Worm (Caenorhabditis elegans) whole organism, L3 larva: ENCODE measurements around the gene F53G2.13.

Experiments
- egl-27 ChIP-seq: sonication (generic microtip); optimal IDR thresholded peaks from 4 replicates; lab custom pipeline; 2017; ENCODE audit warnings: missing biosample characterization, missing genetic modification reagents, missing genetic modification characterization
- elt-3 ChIP-seq, 3 experiments: fragments of 150-350 bp in 1 of 3; sonication (generic microtip) in 2 of 3; optimal IDR thresholded peaks; 2 replicates in 2 of 3; 4 replicates in 1 of 3; lab custom pipeline; 2014 to 2017; ENCODE audit warnings: missing biosample characterization in 3 of 3, missing genetic modification characterization in 3 of 3
- nhr-12 ChIP-seq: fragments of 150-350 bp; optimal IDR thresholded peaks from 2 replicates; lab custom pipeline; 2014; ENCODE audit warnings: missing biosample characterization, missing genetic modification characterization
- nhr-77 ChIP-seq: fragments of 150-350 bp; optimal IDR thresholded peaks from 2 replicates; lab custom pipeline; 2014; ENCODE audit warnings: missing biosample characterization, missing genetic modification characterization
- pqm-1 ChIP-seq: fragments of 150-350 bp; optimal IDR thresholded peaks from 2 replicates; lab custom pipeline; 2017; ENCODE audit warnings: missing biosample characterization, missing genetic modification characterization, inconsistent platforms
- unc-39 ChIP-seq: sonication (generic microtip); optimal IDR thresholded peaks from 4 replicates; lab custom pipeline; 2017; ENCODE audit warnings: missing biosample characterization, missing genetic modification characterization

- no peak for TF ChIP-seq pqm-1 (tag; lab: Kevin White, UChicago)
- no peak for TF ChIP-seq egl-27 (tag; lab: Kevin White, UChicago)
- TF ChIP-seq elt-3 (tag; optimal IDR thresholded peaks at IDR 0.05; lab: Kevin White, UChicago), result no peak
- TF ChIP-seq nhr-12, result no peak
- no peak for TF ChIP-seq unc-39 (tag; lab: Kevin White, UChicago)
- TF ChIP-seq nhr-77 (tag; lab: Kevin White, UChicago), result no peak
Measured at ce11 chrII:2445164-2445563, 38.4 kb upstream of the F53G2.13 start.
